Worm (Caenorhabditis elegans): Measurements from ENCODE around the gene sptl-2.

DNA sequence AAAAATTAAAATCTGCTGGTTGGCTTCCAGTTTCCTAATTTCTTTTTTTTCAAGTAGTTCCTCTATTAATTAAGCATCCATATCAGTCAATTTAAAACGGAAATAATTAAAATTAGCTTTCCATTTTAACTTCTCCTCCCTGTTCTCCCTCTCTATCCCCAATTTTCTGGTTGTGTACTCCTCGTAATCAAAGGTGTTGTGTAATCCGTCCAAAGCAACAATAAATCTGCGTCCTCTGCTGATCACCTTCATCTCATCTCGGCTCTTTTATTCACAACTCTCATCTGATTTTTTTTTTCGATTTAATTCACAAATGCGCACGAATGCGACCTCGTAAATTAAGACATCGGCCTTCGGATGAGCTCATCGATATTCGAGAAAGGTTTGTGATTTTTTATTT, 21.1 kb upstream of the sptl-2 start, which contains the start of gene Y97E10AR.2:
- TF ChIP-seq ama-1 (optimal IDR thresholded peaks at IDR 0.05) = no peak
- TF ChIP-seq aly-1 (tag; optimal IDR thresholded peaks at IDR 0.05) = no peak
- no peak for TF ChIP-seq ets-7 (tag; optimal IDR thresholded peaks at IDR 0.05)
- no peak for TF ChIP-seq F13C5.2 (tag; optimal IDR thresholded peaks at IDR 0.05)
- no peak for TF ChIP-seq hmg-4 (GFP tag; optimal IDR thresholded peaks at IDR 0.05)
- TF ChIP-seq ceh-36 (tag; optimal IDR thresholded peaks at IDR 0.05) = no peak
- no peak for TF ChIP-seq flt-1 (GFP tag; IDR thresholded peaks at IDR 0.05)
- TF ChIP-seq scrt-1 (GFP tag; IDR thresholded peaks at IDR 0.05) = no peak
- no peak for TF ChIP-seq pes-1 (GFP tag; IDR thresholded peaks at IDR 0.05)

Measured in whole organism, early embryonic.